Worm (Caenorhabditis elegans) whole organism, L4 larva: Measurements from ENCODE around the gene gpd-2.
"Not testable (repeated sequence)": the region's sequence is repeated elsewhere in the genome, so short reads cannot be mapped to it uniquely, and the experiment has no call there.

ENCODE experiments used
- Y48G9A.11 ChIP-seq: fragments of 200-800 bp; sonication (Bioruptor generic); IDR thresholded peaks from 2 replicates; pipeline ENCODE4 v1.3.6; 2022; ENCODE audit warnings: missing genetic modification reagents, missing genetic modification characterization, missing compliant biosample characterization
- ceh-44 ChIP-seq: fragments of 200-800 bp; sonication (Bioruptor generic); IDR thresholded peaks from 2 replicates; pipeline ENCODE4 v1.3.6; 2022; ENCODE audit warnings: missing genetic modification reagents, missing genetic modification characterization, missing compliant biosample characterization
- daf-19 ChIP-seq: fragments of 200-800 bp; sonication (Bioruptor generic); conservative IDR thresholded peaks from 2 replicates; pipeline ENCODE4 v1.3.6; 2022; ENCODE audit warnings: missing genetic modification characterization, missing compliant biosample characterization
- daf-8 ChIP-seq: fragments of 200-800 bp; sonication (Bioruptor generic); IDR thresholded peaks from 2 replicates; pipeline ENCODE4 v1.3.6; 2022; ENCODE audit warnings: missing genetic modification characterization, missing compliant biosample characterization
- fos-1 ChIP-seq: fragments of 150-350 bp; optimal IDR thresholded peaks from 2 replicates; lab custom pipeline; 2014; ENCODE audit warnings: missing biosample characterization, missing genetic modification characterization
- lsy-2 ChIP-seq, 2 experiments: fragments of 150-350 bp in 1 of 2; sonication (generic microtip) in 1 of 2; optimal IDR thresholded peaks; 2 replicates each; lab custom pipeline; 2014 to 2017; ENCODE audit warnings: missing biosample characterization in 2 of 2, missing genetic modification characterization in 2 of 2
- nhr-11 ChIP-seq: fragments of 150-350 bp; optimal IDR thresholded peaks from 2 replicates; lab custom pipeline; 2014; ENCODE audit warnings: missing biosample characterization, missing genetic modification characterization
- nhr-77 ChIP-seq: fragments of 150-350 bp; optimal IDR thresholded peaks from 2 replicates; lab custom pipeline; 2014; ENCODE audit warnings: missing biosample characterization, missing genetic modification characterization
- tag-97 ChIP-seq: fragments of 200-800 bp; sonication (Bioruptor generic); IDR thresholded peaks from 2 replicates; pipeline ENCODE4 v1.3.6; 2022; ENCODE audit warnings: missing genetic modification characterization, missing compliant biosample characterization
- unc-62 ChIP-seq, 3 experiments: fragments of 150-350 bp in 1 of 3; sonication (generic microtip); optimal IDR thresholded peaks in 2 of 3; peaks in 1 of 3; 1 replicate in 1 of 3; 2 replicates in 2 of 3; lab custom pipeline; 2014 to 2017; ENCODE audit warnings: missing biosample characterization in 3 of 3, missing genetic modification characterization in 3 of 3, missing genetic modification reagents in 3 of 3, missing genotype in 1 of 3

DNA sequence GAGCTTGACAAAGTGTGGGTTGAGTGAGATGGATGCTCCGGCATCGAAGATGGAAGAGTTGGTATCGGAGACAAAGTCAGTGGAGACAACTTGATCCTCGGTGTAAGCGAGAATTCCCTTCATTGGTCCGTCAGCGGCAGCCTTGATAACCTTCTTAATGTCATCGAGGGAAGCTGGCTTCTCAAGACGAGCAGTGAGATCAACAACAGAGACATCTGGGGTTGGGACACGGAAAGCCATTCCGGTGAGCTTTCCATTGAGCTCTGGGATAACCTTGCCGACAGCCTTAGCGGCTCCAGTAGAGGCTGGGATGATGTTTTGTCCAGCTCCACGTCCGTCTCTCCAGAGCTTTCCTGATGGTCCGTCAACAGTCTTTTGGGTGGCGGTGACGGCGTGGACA, 2.2 kb downstream of the gpd-2 start:
- not testable (repeated sequence) for TF ChIP-seq nhr-11 (tag; lab: Kevin White, UChicago); unc-62 (tag; optimal IDR thresholded peaks at IDR 0.05; lab: Kevin White, UChicago); Y48G9A.11 (GFP tag; lab: Robert Waterston, UW); nhr-77 (tag; lab: Kevin White, UChicago); lsy-2 (tag; optimal IDR thresholded peaks at IDR 0.05; lab: Kevin White, UChicago); daf-19; fos-1 (tag; lab: Kevin White, UChicago); ceh-44 (GFP tag; lab: Robert Waterston, UW); daf-8 (GFP tag; lab: Robert Waterston, UW); tag-97 (GFP tag; lab: Robert Waterston, UW)
- peak in 1 of 2 experiments; percentile 36 for TF ChIP-seq unc-62 (GFP tag; optimal IDR thresholded peaks at IDR 0.05 in 1 of 2; lab: Kevin White, UChicago)
